Worm (Caenorhabditis elegans) whole organism, young adult: ENCODE results near the gene M117.1.
A peak's percentile ranks its signal among the peaks of the same experiment; 100 is the strongest.

Experiments used
- C06A6.2 ChIP-seq: fragments of 200-800 bp; sonication (Bioruptor generic); conservative IDR thresholded peaks from 2 replicates; pipeline ENCODE4 v1.3.6; 2022; ENCODE audit warnings: missing genetic modification characterization, missing compliant biosample characterization
- D2030.7 ChIP-seq: fragments of 200-800 bp; sonication (Bioruptor generic); IDR thresholded peaks from 2 replicates; pipeline ENCODE4 v1.3.6; 2022; ENCODE audit warnings: missing genetic modification reagents, missing genetic modification characterization, missing compliant biosample characterization
- F49E8.2 ChIP-seq: sonication (generic microtip); optimal IDR thresholded peaks from 3 replicates; lab custom pipeline; 2017; ENCODE audit warnings: missing genetic modification characterization, mild to moderate bottlenecking, missing compliant biosample characterization, antibody characterized with exemption, moderate library complexity; ENCODE audit not compliant: insufficient read depth
- K11D2.4 ChIP-seq: fragments of 200-800 bp; sonication (Bioruptor generic); IDR thresholded peaks from 2 replicates; pipeline ENCODE4 v1.3.6; 2022; ENCODE audit warnings: missing genetic modification reagents, missing genetic modification characterization, missing compliant biosample characterization
- K12H6.12 ChIP-seq: fragments of 200-800 bp; sonication (Bioruptor generic); optimal IDR thresholded peaks from 2 replicates; lab custom pipeline; 2018; ENCODE audit warnings: mild to moderate bottlenecking, missing genetic modification characterization, missing compliant biosample characterization
- Y53F4B.3 ChIP-seq: fragments of 200-800 bp; sonication (Bioruptor generic); IDR thresholded peaks from 2 replicates; pipeline ENCODE4 v1.3.6; 2022; ENCODE audit warnings: missing genetic modification reagents, missing genetic modification characterization, missing compliant biosample characterization
- Y53G8AR.9 ChIP-seq: fragments of 200-800 bp; sonication (Bioruptor generic); conservative IDR thresholded peaks from 2 replicates; pipeline ENCODE4 v1.3.6; 2022; ENCODE audit warnings: missing genetic modification reagents, missing genetic modification characterization, missing compliant biosample characterization
- Y79H2A.3 ChIP-seq: fragments of 200-800 bp; sonication (Bioruptor generic); conservative IDR thresholded peaks from 2 replicates; pipeline ENCODE4 v1.3.6; 2022; ENCODE audit warnings: missing genetic modification reagents, missing genetic modification characterization, missing compliant biosample characterization
- Y95B8A.8 ChIP-seq: fragments of 200-800 bp; sonication (Bioruptor generic); IDR thresholded peaks from 2 replicates; pipeline ENCODE4 v1.3.6; 2022; ENCODE audit warnings: missing genetic modification reagents, missing genetic modification characterization, missing compliant biosample characterization
- ZK185.1 ChIP-seq: sonication (generic microtip); optimal IDR thresholded peaks from 2 replicates; lab custom pipeline; 2016; ENCODE audit warnings: mild to moderate bottlenecking, missing genetic modification characterization, missing compliant biosample characterization; ENCODE audit not compliant: poor library complexity, severe bottlenecking
- ama-1 ChIP-seq, 3 experiments: fragments of 150-350 bp in 1 of 3; sonication (generic microtip) in 2 of 3; optimal IDR thresholded peaks; 2 replicates each; lab custom pipeline; 2014 to 2018; ENCODE audit warnings: missing biosample characterization in 2 of 3, missing genetic modification characterization in 2 of 3, missing genetic modification reagents in 2 of 3
- aptf-2 ChIP-seq: fragments of 200-800 bp; sonication (Bioruptor generic); conservative IDR thresholded peaks from 2 replicates; pipeline ENCODE4 v1.3.6; 2022; ENCODE audit warnings: missing genetic modification reagents, missing genetic modification characterization, missing compliant biosample characterization
- attf-6 ChIP-seq: fragments of 200-800 bp; sonication (Bioruptor generic); IDR thresholded peaks from 2 replicates; pipeline ENCODE4 v1.3.6; 2022; ENCODE audit warnings: missing genetic modification reagents, missing genetic modification characterization, missing compliant biosample characterization
- ceh-58 ChIP-seq: fragments of 200-800 bp; sonication (Bioruptor generic); IDR thresholded peaks from 2 replicates; pipeline ENCODE4 v1.3.6; 2022; ENCODE audit warnings: missing genetic modification characterization, missing compliant biosample characterization
- dpff-1 ChIP-seq: sonication (generic microtip); optimal IDR thresholded peaks from 2 replicates; lab custom pipeline; 2017; ENCODE audit warnings: mild to moderate bottlenecking, missing genetic modification characterization, missing compliant biosample characterization
- dpl-1 ChIP-seq: fragments of 150-350 bp; optimal IDR thresholded peaks from 2 replicates; lab custom pipeline; 2014; ENCODE audit warnings: missing biosample characterization, missing genetic modification reagents, missing genetic modification characterization
- egrh-3 ChIP-seq: fragments of 200-800 bp; sonication (Bioruptor generic); IDR thresholded peaks from 2 replicates; pipeline ENCODE4 v1.3.6; 2022; ENCODE audit warnings: missing genetic modification reagents, missing genetic modification characterization, missing compliant biosample characterization
- ekl-4 ChIP-seq: fragments of 200-800 bp; sonication (Bioruptor generic); IDR thresholded peaks from 2 replicates; pipeline ENCODE4 v1.3.6; 2022; ENCODE audit warnings: missing genetic modification reagents, missing genetic modification characterization, missing compliant biosample characterization
- hlh-12 ChIP-seq: sonication (generic microtip); optimal IDR thresholded peaks from 2 replicates; lab custom pipeline; 2016; ENCODE audit warnings: missing genetic modification characterization, missing compliant biosample characterization
- hlh-26 ChIP-seq: fragments of 200-800 bp; sonication (Bioruptor generic); conservative IDR thresholded peaks from 2 replicates; pipeline ENCODE4 v1.3.6; 2022; ENCODE audit warnings: missing genetic modification reagents, missing genetic modification characterization, missing compliant biosample characterization
- hmg-1.2 ChIP-seq: fragments of 200-800 bp; sonication (Bioruptor generic); IDR thresholded peaks from 2 replicates; pipeline ENCODE4 v1.3.6; 2022; ENCODE audit warnings: missing genetic modification reagents, missing genetic modification characterization, missing compliant biosample characterization
- hmg-20 ChIP-seq: fragments of 200-800 bp; sonication (Bioruptor generic); IDR thresholded peaks from 2 replicates; pipeline ENCODE4 v1.3.6; 2022; ENCODE audit warnings: missing genetic modification reagents, missing genetic modification characterization, missing compliant biosample characterization
- hrde-1 ChIP-seq: sonication (generic microtip); optimal IDR thresholded peaks from 2 replicates; lab custom pipeline; 2016; ENCODE audit warnings: missing genetic modification characterization, mild to moderate bottlenecking, missing compliant biosample characterization, moderate library complexity, missing genotype, missing genetic modification reagents, borderline replicate concordance
- let-607 ChIP-seq, 2 experiments: fragments of 200-800 bp in 1 of 2; sonication (Bioruptor generic) in 1 of 2; sonication (generic microtip) in 1 of 2; optimal IDR thresholded peaks; 2 replicates each; lab custom pipeline; 2016 to 2018; ENCODE audit warnings: mild to moderate bottlenecking in 2 of 2, missing compliant biosample characterization in 2 of 2, missing genetic modification characterization in 2 of 2, moderate library complexity in 2 of 2, missing genotype in 1 of 2
- lin-40 ChIP-seq: sonication (generic microtip); optimal IDR thresholded peaks from 2 replicates; lab custom pipeline; 2016; ENCODE audit warnings: missing genetic modification characterization, mild to moderate bottlenecking, missing compliant biosample characterization, missing genotype, missing genetic modification reagents
- lsl-1 ChIP-seq: fragments of 200-800 bp; sonication (Bioruptor generic); optimal IDR thresholded peaks from 2 replicates; lab custom pipeline; 2018; ENCODE audit warnings: mild to moderate bottlenecking, missing genetic modification characterization, moderate library complexity, missing compliant biosample characterization
- lsy-27 ChIP-seq: sonication (generic microtip); optimal IDR thresholded peaks from 2 replicates; lab custom pipeline; 2017; ENCODE audit warnings: missing genetic modification characterization, mild to moderate bottlenecking, missing compliant biosample characterization, antibody characterized with exemption, missing genotype, borderline replicate concordance; ENCODE audit not compliant: insufficient read depth
- madf-6 ChIP-seq: fragments of 200-800 bp; sonication (Bioruptor generic); IDR thresholded peaks from 2 replicates; pipeline ENCODE4 v1.3.6; 2022; ENCODE audit warnings: missing genetic modification reagents, missing genetic modification characterization, missing compliant biosample characterization
- mxl-1 ChIP-seq: sonication (generic microtip); optimal IDR thresholded peaks from 2 replicates; lab custom pipeline; 2016; ENCODE audit warnings: missing genetic modification characterization, missing compliant biosample characterization
- nfya-2 ChIP-seq: fragments of 200-800 bp; sonication (Bioruptor generic); IDR thresholded peaks from 2 replicates; pipeline ENCODE4 v1.3.6; 2022; ENCODE audit warnings: missing genetic modification reagents, missing genetic modification characterization, missing compliant biosample characterization
- nhr-90 ChIP-seq: sonication (generic microtip); optimal IDR thresholded peaks from 2 replicates; lab custom pipeline; 2016; ENCODE audit warnings: missing genotype, mild to moderate bottlenecking, missing genetic modification characterization, missing compliant biosample characterization
- pbrm-1 ChIP-seq: fragments of 200-800 bp; sonication (Bioruptor generic); IDR thresholded peaks from 2 replicates; pipeline ENCODE4 v1.3.6; 2022; ENCODE audit warnings: missing genetic modification reagents, missing genetic modification characterization, missing compliant biosample characterization
- repo-1 ChIP-seq: sonication (generic microtip); optimal IDR thresholded peaks from 2 replicates; lab custom pipeline; 2017; ENCODE audit warnings: mild to moderate bottlenecking, missing genetic modification characterization, missing compliant biosample characterization
- rpc-1 ChIP-seq, 2 experiments: fragments of 150-350 bp in 1 of 2; sonication (generic microtip) in 1 of 2; optimal IDR thresholded peaks; 2 replicates each; lab custom pipeline; 2014 to 2018; ENCODE audit warnings: missing biosample characterization in 1 of 2, missing genetic modification characterization in 1 of 2, missing genetic modification reagents in 1 of 2, missing genotype in 1 of 2
- sdz-38 ChIP-seq: sonication (generic microtip); optimal IDR thresholded peaks from 2 replicates; lab custom pipeline; 2016; ENCODE audit warnings: missing genotype, missing genetic modification characterization, missing compliant biosample characterization
- somi-1 ChIP-seq: fragments of 200-800 bp; sonication (Bioruptor generic); optimal IDR thresholded peaks from 2 replicates; lab custom pipeline; 2018; ENCODE audit warnings: mild to moderate bottlenecking, missing genetic modification characterization, missing compliant biosample characterization
- sptf-2 ChIP-seq: fragments of 200-800 bp; sonication (Bioruptor generic); optimal IDR thresholded peaks from 2 replicates; lab custom pipeline; 2018; ENCODE audit warnings: mild to moderate bottlenecking, missing genetic modification characterization, missing compliant biosample characterization
- tbx-9 ChIP-seq: sonication (generic microtip); optimal IDR thresholded peaks from 2 replicates; lab custom pipeline; 2016; ENCODE audit warnings: borderline replicate concordance, missing genetic modification characterization, inconsistent platforms, missing compliant biosample characterization
- tlf-1 ChIP-seq: fragments of 200-800 bp; sonication (Bioruptor generic); optimal IDR thresholded peaks from 2 replicates; lab custom pipeline; 2018; ENCODE audit warnings: mild to moderate bottlenecking, missing genetic modification characterization, missing compliant biosample characterization
- unc-130 ChIP-seq: sonication (generic microtip); optimal IDR thresholded peaks from 2 replicates; lab custom pipeline; 2016; ENCODE audit warnings: missing genetic modification reagents, missing genetic modification characterization, missing compliant biosample characterization
- zim-3 ChIP-seq: sonication (generic microtip); optimal IDR thresholded peaks from 2 replicates; lab custom pipeline; 2017; ENCODE audit warnings: mild to moderate bottlenecking, missing genetic modification characterization, moderate library complexity, missing compliant biosample characterization
- ztf-28 ChIP-seq: fragments of 200-800 bp; sonication (Bioruptor generic); IDR thresholded peaks from 2 replicates; pipeline ENCODE4 v1.3.6; 2022; ENCODE audit warnings: missing genetic modification reagents, missing genetic modification characterization, missing compliant biosample characterization
- ztf-6 ChIP-seq: fragments of 200-800 bp; sonication (Bioruptor generic); IDR thresholded peaks from 2 replicates; pipeline ENCODE4 v1.3.6; 2022; ENCODE audit warnings: missing genetic modification reagents, missing genetic modification characterization, missing compliant biosample characterization

M117.1 gene

DNA sequence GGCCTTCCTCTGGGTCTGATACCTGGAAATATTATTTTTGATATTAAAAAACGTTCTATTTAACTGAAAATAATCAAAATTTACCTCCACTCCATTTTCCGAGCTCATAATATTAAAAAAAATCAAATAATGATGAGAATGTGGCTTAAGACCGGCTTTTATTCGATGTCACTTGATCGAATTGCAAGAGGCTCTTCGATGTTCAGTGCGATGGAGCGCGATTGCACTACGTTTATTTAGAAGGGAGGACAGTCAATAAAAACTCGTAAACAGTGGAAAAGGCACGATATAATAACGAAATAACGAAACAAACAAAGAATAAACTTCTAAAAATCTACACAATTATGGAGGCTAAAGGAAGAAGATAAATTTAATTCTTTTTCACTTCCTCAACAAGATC is 40.7 kb downstream of the M117.1 start, which contains the start of gene tag-30 (continued):
- TF ChIP-seq let-607 (tag; optimal IDR thresholded peaks at IDR 0.05; lab: Kevin White, UChicago) (peak in 1 of 2 experiments; percentile 16), ztf-6 (GFP tag; lab: Robert Waterston, UW) (no peak), Y79H2A.3 (no peak), hmg-20 (no peak), K11D2.4 (GFP tag; lab: Robert Waterston, UW) (no peak), tbx-9 (tag; lab: Kevin White, UChicago) (no peak), ama-1 (optimal IDR thresholded peaks at IDR 0.05; lab: Kevin White, UChicago) (no peak), ama-1 (GFP tag; optimal IDR thresholded peaks at IDR 0.05; lab: Kevin White, UChicago) (peak in 1 of 2 experiments; percentile 58), rpc-1 (optimal IDR thresholded peaks at IDR 0.05; lab: Kevin White, UChicago) (no peak), rpc-1 (tag; optimal IDR thresholded peaks at IDR 0.05; lab: Kevin White, UChicago) (no peak), Y53F4B.3 (GFP tag; lab: Robert Waterston, UW) (no peak), attf-6 (GFP tag; lab: Robert Waterston, UW) (no peak), aptf-2 (GFP tag; lab: Robert Waterston, UW) (no peak), zim-3 (no peak), ekl-4 (no peak), sdz-38 (tag; lab: Kevin White, UChicago) (no peak), Y53G8AR.9 (0 out of 2 replicates have a peak, but pooled peaks have one; percentile 45), D2030.7 (no peak), K12H6.12 (no peak), lsl-1 (peak; percentile 1), ztf-28 (GFP tag; lab: Robert Waterston, UW) (no peak), madf-6 (no peak), pbrm-1 (0 out of 2 replicates have a peak, but pooled peaks have one; percentile 6), sptf-2 (no peak), dpff-1 (tag; lab: Kevin White, UChicago) (no peak), nhr-90 (tag; lab: Kevin White, UChicago) (no peak), Y95B8A.8 (GFP tag; lab: Robert Waterston, UW) (no peak), hlh-26 (GFP tag; lab: Robert Waterston, UW) (no peak), mxl-1 (no peak), repo-1 (tag; lab: Kevin White, UChicago) (no peak), dpl-1 (GFP tag; lab: Kevin White, UChicago) (no peak), nfya-2 (GFP tag; lab: Robert Waterston, UW) (no peak), somi-1 (GFP tag; lab: Kevin White, UChicago) (no peak), F49E8.2 (no peak), hmg-1.2 (GFP tag; lab: Robert Waterston, UW) (peak; percentile 25; the same call in 1 of the 2 replicates), ceh-58 (no peak), lsy-27 (tag; lab: Kevin White, UChicago) (no peak), tlf-1 (GFP tag; lab: Kevin White, UChicago) (peak; percentile 50), C06A6.2 (GFP tag; lab: Robert Waterston, UW) (no peak), ZK185.1 (tag; lab: Kevin White, UChicago) (no peak), hrde-1 (peak; percentile 16), hlh-12 (tag; lab: Kevin White, UChicago) (no peak), lin-40 (tag; lab: Kevin White, UChicago) (no peak), egrh-3 (GFP tag; lab: Robert Waterston, UW) (no peak), unc-130 (GFP tag; lab: Kevin White, UChicago) (no peak)
